Worm (Caenorhabditis elegans): ENCODE results near the gene K12B6.11.

K12B6.11 gene

DNA sequence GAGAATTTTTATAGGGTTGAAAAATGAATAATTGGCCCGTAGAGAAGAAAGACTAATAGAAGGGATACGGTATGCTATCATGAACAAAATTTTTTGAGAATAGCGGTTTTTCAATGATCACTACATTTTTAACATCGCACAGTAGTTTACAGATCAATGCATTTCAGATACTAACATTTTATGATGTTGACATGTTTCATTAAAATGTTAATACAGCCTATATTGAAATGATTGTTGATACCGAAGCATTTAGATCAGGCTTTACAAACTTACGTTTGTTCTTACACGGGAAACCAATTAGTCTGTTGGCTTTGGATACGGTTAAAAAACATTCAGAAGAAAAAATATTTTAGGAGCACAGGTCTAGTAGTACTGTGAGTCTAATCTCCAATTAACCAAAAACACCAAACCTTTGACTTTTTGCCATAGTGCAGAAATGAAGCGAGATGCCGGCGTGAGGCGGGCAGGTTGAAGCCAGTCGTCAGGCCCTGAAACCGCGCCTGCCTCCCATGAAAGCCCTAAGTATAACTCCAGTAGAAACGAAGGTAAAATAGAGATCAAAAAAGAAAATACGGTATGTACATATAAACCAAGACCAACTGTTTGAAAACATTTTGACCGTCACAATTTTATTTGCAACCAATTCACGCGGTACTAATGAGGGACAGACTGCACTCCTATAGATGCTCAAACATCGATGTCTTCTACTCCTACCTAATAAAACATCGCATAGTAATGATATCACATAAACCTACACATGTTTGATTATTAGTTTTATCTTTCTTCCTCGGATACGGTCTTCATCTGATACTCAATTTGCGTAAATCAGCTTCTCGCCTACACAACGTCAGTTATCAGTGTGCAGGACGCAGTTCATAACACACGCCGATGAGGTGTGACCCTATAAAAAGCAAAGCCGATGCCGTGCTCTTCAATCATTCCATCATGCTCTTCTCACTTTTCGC is 10.3 kb upstream of the K12B6.11 start, which contains the start of gene fil-2 (continued):
- TF ChIP-seq ceh-58 (GFP tag; IDR thresholded peaks at IDR 0.05) (no peak), C06A6.2 (GFP tag; conservative IDR thresholded peaks at IDR 0.05) (no peak; the same call in 1 of the 2 replicates), F33H1.4 (GFP tag; IDR thresholded peaks at IDR 0.05) (no peak), unc-62 (GFP tag; optimal IDR thresholded peaks at IDR 0.05) (no peak), zim-3 (tag; optimal IDR thresholded peaks at IDR 0.05) (peak; percentile 31), mxl-1 (tag; optimal IDR thresholded peaks at IDR 0.05) (no peak), T26A5.8 (tag; optimal IDR thresholded peaks at IDR 0.05) (peak; percentile 17), attf-6 (GFP tag; IDR thresholded peaks at IDR 0.05) (no peak), ceh-79 (tag; optimal IDR thresholded peaks at IDR 0.05) (peak; percentile 39), ZK185.1 (tag; optimal IDR thresholded peaks at IDR 0.05; ENCODE audit: poor library complexity, severe bottlenecking) (peak; percentile 65), nhr-27 (tag; optimal IDR thresholded peaks at IDR 0.05) (no peak), let-607 (tag; optimal IDR thresholded peaks at IDR 0.05) (peak in 1 of 2 experiments; percentile 4), pha-4 (tag; optimal IDR thresholded peaks at IDR 0.05) (no peak), ekl-4 (GFP tag; IDR thresholded peaks at IDR 0.05) (0 out of 2 replicates have a peak, but pooled peaks have one; percentile 65), fkh-3 (tag; optimal IDR thresholded peaks at IDR 0.05) (peak; percentile 29), nhr-80 (tag; optimal IDR thresholded peaks at IDR 0.05) (peak; percentile 83), snpc-1.3 (tag; optimal IDR thresholded peaks at IDR 0.05; ENCODE audit: insufficient read depth) (peak; percentile 8), madf-3 (GFP tag; IDR thresholded peaks at IDR 0.05) (peak; percentile 56; the same call in 1 of the 2 replicates), repo-1 (tag; optimal IDR thresholded peaks at IDR 0.05) (peak; percentile 94), egrh-3 (GFP tag; IDR thresholded peaks at IDR 0.05) (no peak), egl-44 (GFP tag; IDR thresholded peaks at IDR 0.05) (peak; percentile 62; the same call in 1 of the 2 replicates), mes-4 (tag; optimal IDR thresholded peaks at IDR 0.05) (no peak), D2030.7 (GFP tag; IDR thresholded peaks at IDR 0.05) (no peak), nfya-1 (tag; optimal IDR thresholded peaks at IDR 0.05; ENCODE audit: borderline replicate concordance, insufficient read depth) (no peak), lir-1 (GFP tag; conservative IDR thresholded peaks at IDR 0.05) (no peak), tbp1 (GFP tag; optimal IDR thresholded peaks at IDR 0.05) (peak; percentile 54), hlh-26 (GFP tag; conservative IDR thresholded peaks at IDR 0.05) (no peak), cebp-1 (GFP tag; IDR thresholded peaks at IDR 0.05) (no peak), cebp-1 (tag; optimal IDR thresholded peaks at IDR 0.05) (peak; percentile 71), lsy-27 (tag; optimal IDR thresholded peaks at IDR 0.05; ENCODE audit: borderline replicate concordance, insufficient read depth) (no peak), nhr-120 (GFP tag; IDR thresholded peaks at IDR 0.05) (no peak), Y53F4B.3 (GFP tag; IDR thresholded peaks at IDR 0.05) (no peak), athp-1 (tag; optimal IDR thresholded peaks at IDR 0.05) (no peak), tbx-9 (tag; optimal IDR thresholded peaks at IDR 0.05; ENCODE audit: borderline replicate concordance) (no peak)

DNA sequence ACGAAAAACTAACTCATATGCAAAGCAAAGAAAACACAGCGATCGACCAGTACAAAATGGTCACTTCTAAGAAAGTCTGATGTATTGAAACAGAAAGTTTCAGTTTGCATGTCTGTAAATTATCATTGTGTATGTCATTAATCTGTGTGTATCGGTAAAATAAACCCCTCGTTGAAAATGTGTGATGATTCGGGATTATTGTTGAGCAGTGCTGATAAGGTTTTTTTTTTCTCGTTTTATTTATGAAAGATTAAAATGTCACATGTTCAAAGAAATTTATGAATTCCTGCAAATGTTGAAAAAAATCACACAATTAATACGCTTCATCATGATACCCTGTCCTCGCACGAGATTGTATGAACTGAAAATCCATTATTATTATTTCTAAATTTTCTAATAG is 8.6 kb upstream of the K12B6.11 start:
- peak; percentile 34 for TF ChIP-seq nhr-80 (tag; optimal IDR thresholded peaks at IDR 0.05)
- no peak for TF ChIP-seq ztf-28 (GFP tag; IDR thresholded peaks at IDR 0.05)

DNA sequence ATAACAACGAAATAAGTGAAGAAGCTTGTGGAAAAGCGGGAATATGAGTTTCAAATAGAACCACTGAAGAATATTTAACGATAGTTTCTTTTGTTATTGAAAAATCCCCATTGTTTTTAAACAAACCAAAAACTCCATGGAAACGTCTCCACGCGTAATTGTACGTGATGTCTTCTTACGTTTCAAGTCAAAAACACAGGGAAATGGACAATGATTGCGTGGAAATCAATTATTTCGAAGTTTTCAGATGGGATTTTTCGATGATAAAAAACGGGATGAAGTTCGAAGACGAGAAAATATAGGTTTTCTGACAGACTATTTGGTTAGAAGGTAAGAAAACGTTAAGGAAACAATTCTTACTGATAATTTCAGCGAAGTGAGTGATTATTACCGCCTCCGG is 7.5 kb upstream of the K12B6.11 start, which contains the start of the genes K12B6.4 and spe-49:
Gene K12B6.4 (minus strand): TSS at position 101 of the 400 bp plus-strand sequence.
Gene spe-49 (plus strand): TSS at position 185 of the 400 bp plus-strand sequence.
- TF ChIP-seq lin-26 (GFP tag; IDR thresholded peaks at IDR 0.05) (no peak), ztf-25 (GFP tag; IDR thresholded peaks at IDR 0.05) (no peak), snpc-3.4 (tag; optimal IDR thresholded peaks at IDR 0.05) (no peak), F49E8.2 (tag; optimal IDR thresholded peaks at IDR 0.05; ENCODE audit: insufficient read depth) (no peak), B0261.1 (tag; optimal IDR thresholded peaks at IDR 0.05) (no peak), cebp-1 (GFP tag; IDR thresholded peaks at IDR 0.05) (no peak), cebp-1 (tag; optimal IDR thresholded peaks at IDR 0.05) (no peak), F23B12.7 (tag; optimal IDR thresholded peaks at IDR 0.05; ENCODE audit: insufficient read depth) (no peak), ceh-58 (GFP tag; IDR thresholded peaks at IDR 0.05) (no peak), mel-28 (tag; optimal IDR thresholded peaks at IDR 0.05; ENCODE audit: borderline replicate concordance) (no peak), lsy-27 (tag; optimal IDR thresholded peaks at IDR 0.05; ENCODE audit: borderline replicate concordance, insufficient read depth) (no peak), C17E4.6 (GFP tag; IDR thresholded peaks at IDR 0.05) (no peak), dpff-1 (tag; optimal IDR thresholded peaks at IDR 0.05) (no peak)

Data from whole organism, young adult.